Worm (Caenorhabditis elegans) whole organism, late embryonic: Measurements from ENCODE around the gene F46F5.5.

ENCODE experiments used
- F13H6.1 ChIP-seq: sonication (generic microtip); optimal IDR thresholded peaks from 2 replicates; lab custom pipeline; 2016; ENCODE audit warnings: missing genetic modification characterization, missing compliant biosample characterization
- K02D7.2 ChIP-seq: sonication (generic microtip); optimal IDR thresholded peaks from 2 replicates; lab custom pipeline; 2017; ENCODE audit warnings: mild to moderate bottlenecking, missing genetic modification characterization, missing compliant biosample characterization
- K09A11.1 ChIP-seq: sonication (generic microtip); optimal IDR thresholded peaks from 2 replicates; lab custom pipeline; 2017; ENCODE audit warnings: antibody characterized with exemption, mild to moderate bottlenecking, missing genetic modification characterization, missing compliant biosample characterization; ENCODE audit not compliant: insufficient read depth
- ceh-14 ChIP-seq: sonication (generic microtip); optimal IDR thresholded peaks from 2 replicates; lab custom pipeline; 2016; ENCODE audit warnings: missing genotype, missing genetic modification characterization, missing compliant biosample characterization
- ceh-19 ChIP-seq: fragments of 200-800 bp; sonication (Bioruptor generic); optimal IDR thresholded peaks from 2 replicates; lab custom pipeline; 2018; ENCODE audit warnings: mild to moderate bottlenecking, missing genetic modification characterization, missing compliant biosample characterization
- ceh-24 ChIP-seq: sonication (generic microtip); optimal IDR thresholded peaks from 2 replicates; lab custom pipeline; 2016; ENCODE audit warnings: mild to moderate bottlenecking, missing genetic modification characterization, missing compliant biosample characterization
- ceh-30 ChIP-seq: fragments of 150-350 bp; optimal IDR thresholded peaks from 2 replicates; lab custom pipeline; 2014; ENCODE audit warnings: missing biosample characterization, missing genetic modification characterization
- ceh-34 ChIP-seq: sonication (generic microtip); optimal IDR thresholded peaks from 2 replicates; lab custom pipeline; 2016; ENCODE audit warnings: mild to moderate bottlenecking, missing genetic modification characterization, missing compliant biosample characterization
- ceh-45 ChIP-seq: fragments of 200-800 bp; sonication (Bioruptor generic); IDR thresholded peaks from 2 replicates; pipeline ENCODE4 v1.3.6; 2022; ENCODE audit warnings: missing genetic modification reagents, missing genetic modification characterization, missing compliant biosample characterization
- ceh-48 ChIP-seq: sonication (generic microtip); optimal IDR thresholded peaks from 2 replicates; lab custom pipeline; 2016; ENCODE audit warnings: missing genetic modification characterization, inconsistent platforms, missing compliant biosample characterization
- ceh-6 ChIP-seq: fragments of 200-800 bp; sonication (Bioruptor generic); optimal IDR thresholded peaks from 2 replicates; lab custom pipeline; 2018; ENCODE audit warnings: mild to moderate bottlenecking, missing genetic modification characterization, missing compliant biosample characterization
- ceh-9 ChIP-seq: sonication (generic microtip); optimal IDR thresholded peaks from 2 replicates; lab custom pipeline; 2016; ENCODE audit warnings: mild to moderate bottlenecking, missing genetic modification characterization, inconsistent platforms, missing compliant biosample characterization
- elt-4 ChIP-seq: sonication (generic microtip); optimal IDR thresholded peaks from 2 replicates; lab custom pipeline; 2016; ENCODE audit warnings: missing genetic modification characterization, missing compliant biosample characterization
- fax-1 ChIP-seq: sonication (generic microtip); optimal IDR thresholded peaks from 2 replicates; lab custom pipeline; 2016; ENCODE audit warnings: missing genotype, missing genetic modification characterization, missing compliant biosample characterization
- gmeb-2 ChIP-seq: sonication (generic microtip); optimal IDR thresholded peaks from 2 replicates; lab custom pipeline; 2016; ENCODE audit warnings: missing genetic modification characterization, inconsistent platforms, missing compliant biosample characterization
- hlh-13 ChIP-seq: fragments of 200-800 bp; sonication (Bioruptor generic); optimal IDR thresholded peaks from 2 replicates; lab custom pipeline; 2018; ENCODE audit warnings: mild to moderate bottlenecking, missing genetic modification characterization, missing compliant biosample characterization
- hlh-15 ChIP-seq: sonication (generic microtip); optimal IDR thresholded peaks from 2 replicates; lab custom pipeline; 2016; ENCODE audit warnings: missing genetic modification characterization, missing compliant biosample characterization
- hlh-30 ChIP-seq: sonication (generic microtip); optimal IDR thresholded peaks from 2 replicates; lab custom pipeline; 2017; ENCODE audit warnings: antibody characterized with exemption, missing genetic modification characterization, missing compliant biosample characterization; ENCODE audit not compliant: insufficient read depth
- hlh-8 ChIP-seq: sonication (generic microtip); optimal IDR thresholded peaks from 2 replicates; lab custom pipeline; 2016; ENCODE audit warnings: missing genotype, missing genetic modification characterization, missing compliant biosample characterization
- lim-6 ChIP-seq: sonication (generic microtip); optimal IDR thresholded peaks from 2 replicates; lab custom pipeline; 2016; ENCODE audit warnings: missing genetic modification characterization, missing compliant biosample characterization
- madf-2 ChIP-seq: sonication (generic microtip); optimal IDR thresholded peaks from 2 replicates; lab custom pipeline; 2017; ENCODE audit warnings: missing genetic modification characterization, missing compliant biosample characterization
- mec-3 ChIP-seq: sonication (generic microtip); optimal IDR thresholded peaks from 2 replicates; lab custom pipeline; 2016; ENCODE audit warnings: borderline replicate concordance, missing genetic modification characterization, missing compliant biosample characterization
- nhr-232 ChIP-seq: sonication (generic microtip); optimal IDR thresholded peaks from 2 replicates; lab custom pipeline; 2016; ENCODE audit warnings: missing genetic modification characterization, missing compliant biosample characterization
- odd-2 ChIP-seq: sonication (generic microtip); optimal IDR thresholded peaks from 2 replicates; lab custom pipeline; 2017; ENCODE audit warnings: antibody characterized with exemption, mild to moderate bottlenecking, missing genetic modification characterization, missing compliant biosample characterization
- pag-3 ChIP-seq: sonication (generic microtip); optimal IDR thresholded peaks from 2 replicates; lab custom pipeline; 2016; ENCODE audit warnings: missing compliant biosample characterization, missing genetic modification characterization, borderline replicate concordance
- pha-2 ChIP-seq: sonication (generic microtip); optimal IDR thresholded peaks from 2 replicates; lab custom pipeline; 2017; ENCODE audit warnings: mild to moderate bottlenecking, missing genetic modification characterization, missing compliant biosample characterization
- pqm-1 ChIP-seq: sonication (generic microtip); optimal IDR thresholded peaks from 2 replicates; lab custom pipeline; 2016; ENCODE audit warnings: missing genetic modification characterization, missing compliant biosample characterization
- pros-1 ChIP-seq: fragments of 150-350 bp; optimal IDR thresholded peaks from 2 replicates; lab custom pipeline; 2014; ENCODE audit warnings: missing biosample characterization, missing genetic modification reagents, missing genetic modification characterization
- tbx-2 ChIP-seq: sonication (generic microtip); optimal IDR thresholded peaks from 2 replicates; lab custom pipeline; 2016; ENCODE audit warnings: missing genetic modification characterization, missing compliant biosample characterization
- tbx-7 ChIP-seq: sonication (generic microtip); optimal IDR thresholded peaks from 2 replicates; lab custom pipeline; 2016; ENCODE audit warnings: missing genotype, missing genetic modification characterization, missing compliant biosample characterization
- unc-86 ChIP-seq: sonication (generic microtip); optimal IDR thresholded peaks from 2 replicates; lab custom pipeline; 2016; ENCODE audit warnings: missing genetic modification characterization, missing compliant biosample characterization

F46F5.5 gene

DNA sequence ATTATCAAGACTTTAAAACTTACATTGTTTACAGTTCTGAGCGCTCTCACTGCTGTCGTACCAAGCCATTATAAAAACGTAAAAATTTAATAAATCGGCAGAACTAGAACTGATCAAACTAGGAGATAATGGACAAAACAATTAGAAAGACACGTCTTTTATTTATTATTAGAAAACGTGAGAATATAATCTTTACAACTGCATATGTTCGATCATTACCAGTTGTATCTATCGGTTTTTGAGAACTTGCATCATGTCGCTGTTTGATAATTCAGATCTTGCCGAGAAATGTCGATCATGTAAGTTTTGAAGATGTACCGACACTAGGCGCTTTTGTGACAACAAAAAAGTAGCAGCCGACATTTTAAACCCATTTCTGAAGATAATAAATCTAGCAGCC lies 32.8 kb upstream of the F46F5.5 start, which contains the start of gene F28A10.7:
Gene F28A10.7, minus strand, starts transcription at position 101 of the 400 bp plus-strand sequence.
- no peak for TF ChIP-seq ceh-34 (tag; lab: Kevin White, UChicago)
- TF ChIP-seq ceh-19, result no peak
- TF ChIP-seq pqm-1 (tag; lab: Kevin White, UChicago), result no peak
- no peak for TF ChIP-seq odd-2 (tag; lab: Kevin White, UChicago)
- TF ChIP-seq ceh-30 (tag; lab: Kevin White, UChicago), result no peak
- TF ChIP-seq lim-6 (tag; lab: Kevin White, UChicago), result no peak
- TF ChIP-seq tbx-2 (tag; lab: Kevin White, UChicago), result no peak
- no peak for TF ChIP-seq fax-1
- no peak for TF ChIP-seq tbx-7 (tag; lab: Kevin White, UChicago)
- TF ChIP-seq ceh-45, result no peak
- no peak for TF ChIP-seq hlh-8 (tag; lab: Kevin White, UChicago)
- TF ChIP-seq F13H6.1 (tag; lab: Kevin White, UChicago), result no peak
- TF ChIP-seq ceh-24 (tag; lab: Kevin White, UChicago), result no peak
- no peak for TF ChIP-seq nhr-232 (tag; lab: Kevin White, UChicago)
- no peak for TF ChIP-seq K09A11.1
- no peak for TF ChIP-seq gmeb-2 (tag; lab: Kevin White, UChicago)
- no peak for TF ChIP-seq ceh-6 (GFP tag; lab: Kevin White, UChicago)
- TF ChIP-seq mec-3 (tag; lab: Kevin White, UChicago), result no peak
- TF ChIP-seq ceh-9 (tag; lab: Kevin White, UChicago), result no peak

DNA sequence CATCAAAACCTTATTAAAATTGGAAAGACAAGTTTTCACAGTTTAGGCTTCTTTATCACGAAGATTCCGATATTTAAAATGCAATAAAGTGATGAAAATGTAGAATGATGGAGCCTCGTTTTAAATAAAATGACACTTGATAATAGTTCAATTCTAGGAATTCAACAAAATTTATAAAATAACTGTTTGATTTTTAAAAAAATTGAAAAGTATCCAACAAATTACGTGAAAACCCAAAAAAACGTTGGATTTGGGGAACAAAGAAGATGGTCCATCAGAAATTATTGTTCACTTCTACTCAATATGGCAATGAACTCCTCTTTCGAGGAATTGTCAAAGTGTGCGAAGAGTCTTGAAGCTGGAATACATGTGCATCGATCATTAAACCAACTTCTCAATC lies 31.2 kb upstream of the F46F5.5 start, which contains the start of gene F28A10.4:
Gene F28A10.4, plus strand, starts transcription at position 301 of the 400 bp plus-strand sequence.
- TF ChIP-seq nhr-232 (tag; lab: Kevin White, UChicago) (no peak), hlh-13 (GFP tag; lab: Kevin White, UChicago) (no peak), unc-86 (no peak)

DNA sequence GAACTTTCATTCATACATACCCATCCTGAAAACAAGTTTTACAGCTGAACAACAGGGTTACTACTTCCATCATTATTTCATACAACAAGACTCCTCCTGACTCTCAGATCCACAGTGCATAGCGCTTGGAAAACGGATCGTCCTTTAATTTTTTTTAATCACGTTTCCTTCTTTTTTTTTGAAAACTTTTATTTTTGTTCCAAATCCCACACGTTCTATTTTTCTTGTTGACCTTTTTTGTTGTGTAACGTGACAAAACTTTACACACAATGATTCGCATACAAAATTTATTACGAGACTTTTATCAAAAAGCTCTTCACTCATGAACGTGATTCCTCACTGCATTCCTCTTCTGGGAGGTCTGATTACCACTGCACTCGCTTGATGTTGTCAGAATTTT lies 27.3 kb upstream of the F46F5.5 start, which contains the start of gene clc-33:
Gene clc-33, plus strand, starts transcription at position 301 of the 400 bp plus-strand sequence.
- no peak for TF ChIP-seq odd-2 (tag; lab: Kevin White, UChicago)
- no peak for TF ChIP-seq F13H6.1 (tag; lab: Kevin White, UChicago)
- no peak for TF ChIP-seq elt-4 (tag; lab: Kevin White, UChicago)
- no peak for TF ChIP-seq K02D7.2 (tag; lab: Kevin White, UChicago)
- TF ChIP-seq hlh-30 (tag; lab: Kevin White, UChicago), result no peak
- TF ChIP-seq pqm-1 (tag; lab: Kevin White, UChicago), result no peak
- TF ChIP-seq pros-1 (tag; lab: Kevin White, UChicago), result no peak

DNA sequence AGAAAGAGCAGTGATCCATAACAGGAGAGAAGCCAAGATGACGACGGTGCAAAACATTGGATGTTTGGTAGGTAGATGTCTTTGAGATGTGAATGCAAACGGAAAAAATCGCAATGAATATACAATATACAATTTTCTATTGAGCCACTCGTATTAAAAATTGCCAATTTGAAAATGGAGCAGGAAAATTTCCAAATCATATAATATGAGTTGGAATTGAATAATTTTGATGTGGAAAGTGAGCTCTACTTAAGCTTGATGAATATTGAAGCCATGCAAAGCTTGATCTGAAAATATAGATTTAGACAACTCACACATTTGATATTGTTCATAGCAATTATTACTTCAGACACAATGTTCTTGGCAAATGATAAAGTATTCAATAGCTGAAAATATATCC lies 25.6 kb upstream of the F46F5.5 start, which contains the start of gene F28A10.8:
Gene F28A10.8, minus strand, starts transcription at position 101 of the 400 bp plus-strand sequence.
- TF ChIP-seq madf-2 (tag; lab: Kevin White, UChicago), result no peak
- no peak for TF ChIP-seq ceh-48 (tag; lab: Kevin White, UChicago)
- no peak for TF ChIP-seq pros-1 (tag; lab: Kevin White, UChicago)
- no peak for TF ChIP-seq K02D7.2 (tag; lab: Kevin White, UChicago)
- TF ChIP-seq pag-3, result no peak
- no peak for TF ChIP-seq nhr-232 (tag; lab: Kevin White, UChicago)
- no peak for TF ChIP-seq ceh-30 (tag; lab: Kevin White, UChicago)
- no peak for TF ChIP-seq ceh-45
- no peak for TF ChIP-seq pqm-1 (tag; lab: Kevin White, UChicago)

DNA sequence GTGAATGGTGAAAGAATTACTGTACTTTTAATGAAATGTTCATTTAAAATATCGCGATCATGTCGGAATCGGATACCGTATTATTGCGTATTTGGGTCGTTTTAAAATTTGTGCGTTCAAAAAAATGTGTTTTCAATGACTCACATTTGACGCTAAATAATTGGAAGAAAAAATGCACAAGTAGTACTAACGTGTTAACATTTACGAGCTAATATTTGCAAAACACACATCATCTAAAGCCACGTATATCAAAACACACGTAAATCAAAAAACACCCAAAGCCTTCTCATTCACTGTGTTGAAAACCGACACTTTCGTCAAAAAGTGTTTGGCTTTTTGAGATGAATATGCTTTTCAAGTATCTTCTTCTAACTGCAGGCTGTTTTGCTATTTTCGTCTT lies 12.7 kb upstream of the F46F5.5 start, which contains the start of gene F28A10.1:
Gene F28A10.1, plus strand, starts transcription at position 301 of the 400 bp plus-strand sequence.
- TF ChIP-seq pha-2 (tag; lab: Kevin White, UChicago) (no peak), ceh-14 (tag; lab: Kevin White, UChicago) (no peak), hlh-15 (tag; lab: Kevin White, UChicago) (no peak), ceh-30 (tag; lab: Kevin White, UChicago) (no peak)
